Fruit fly (Drosophila melanogaster): ENCODE results near the gene CG7950.

The CG7950 gene

dm6 chr3R:30021559-30022451 lies 34.9 kb upstream of the CG7950 start, which contains the start of gene Mgat2 (continued):
- peak; percentile 89 for TF ChIP-seq hbn (GFP tag; IDR thresholded peaks at IDR 0.05; ENCODE audit: partially characterized antibody)
- TF ChIP-seq pros (GFP tag; optimal IDR thresholded peaks at IDR 0.05), result peak; percentile 62
- no peak for TF ChIP-seq Dip2 (GFP tag; IDR thresholded peaks at IDR 0.05)
- peak; percentile 59 for TF ChIP-seq CG15479 (GFP tag; optimal IDR thresholded peaks at IDR 0.05)
- peak; percentile 44 for TF ChIP-seq CG1603 (tag; optimal IDR thresholded peaks at IDR 0.05)
- TF ChIP-seq CG11398 (GFP tag; optimal IDR thresholded peaks at IDR 0.05), result peak; percentile 31
- TF ChIP-seq CG7839 (tag; optimal IDR thresholded peaks at IDR 0.05), result no peak
- TF ChIP-seq bab2 (GFP tag; optimal IDR thresholded peaks at IDR 0.05), result no peak
- TF ChIP-seq Sox102F (GFP tag; optimal IDR thresholded peaks at IDR 0.05), result no peak
- no peak for TF ChIP-seq NFAT (GFP tag; IDR thresholded peaks at IDR 0.05)
- TF ChIP-seq Antp (GFP tag; optimal IDR thresholded peaks at IDR 0.05), result no peak
- TF ChIP-seq CG13424 (tag; optimal IDR thresholded peaks at IDR 0.05), result peak; percentile 27
- TF ChIP-seq twi (tag; optimal IDR thresholded peaks at IDR 0.05), result peak; percentile 57
- peak; percentile 65 for TF ChIP-seq nom (GFP tag; optimal IDR thresholded peaks at IDR 0.05)
- TF ChIP-seq Side (GFP tag; optimal IDR thresholded peaks at IDR 0.05), result peak; percentile 63
- no peak for TF ChIP-seq Sry-δ (GFP tag; optimal IDR thresholded peaks at IDR 0.05)
- peak; percentile 81; the same call in 2 of the 3 replicates for TF ChIP-seq knrl (GFP tag; IDR thresholded peaks at IDR 0.05; ENCODE audit: partially characterized antibody)
- no peak for TF ChIP-seq dpn (GFP tag; optimal IDR thresholded peaks at IDR 0.05)
- peak; percentile 45 to 61 for TF ChIP-seq Trl (optimal IDR thresholded peaks at IDR 0.05)
- peak; percentile 30 for TF ChIP-seq Trl (GFP tag; optimal IDR thresholded peaks at IDR 0.05)
- no peak for TF ChIP-seq CG1792 (GFP tag; optimal IDR thresholded peaks at IDR 0.05)
- TF ChIP-seq lab (GFP tag; optimal IDR thresholded peaks at IDR 0.05), result peak; percentile 56
- TF ChIP-seq CG10431 (GFP tag; optimal IDR thresholded peaks at IDR 0.05), result peak; percentile 77
- TF ChIP-seq CG10147 (GFP tag; optimal IDR thresholded peaks at IDR 0.05), result peak; percentile 44
- TF ChIP-seq btn (GFP tag; optimal IDR thresholded peaks at IDR 0.05), result no peak
- TF ChIP-seq D19A (tag; optimal IDR thresholded peaks at IDR 0.05), result no peak
- peak; percentile 34 for TF ChIP-seq lbe (GFP tag; optimal IDR thresholded peaks at IDR 0.05)
- TF ChIP-seq Dll (GFP tag; IDR thresholded peaks at IDR 0.05; ENCODE audit: partially characterized antibody), result peak; percentile 96
- TF ChIP-seq CG11695 (GFP tag; IDR thresholded peaks at IDR 0.05), result peak; percentile 30; the same call in 1 of the 3 replicates
- no peak for TF ChIP-seq Poxn (GFP tag; IDR thresholded peaks at IDR 0.05)
- TF ChIP-seq CG34224 (GFP tag; IDR thresholded peaks at IDR 0.05; ENCODE audit: partially characterized antibody), result peak; percentile 97
- TF ChIP-seq ems (GFP tag; optimal IDR thresholded peaks at IDR 0.05), result peak; percentile 11
- TF ChIP-seq Six4 (GFP tag; optimal IDR thresholded peaks at IDR 0.05), result no peak
- no peak for TF ChIP-seq CTCF (GFP tag; optimal IDR thresholded peaks at IDR 0.05)
- TF ChIP-seq Awh (GFP tag; IDR thresholded peaks at IDR 0.05), result peak; percentile 67; the same call in 1 of the 2 replicates
- peak; percentile 44 for TF ChIP-seq CG10267 (tag; optimal IDR thresholded peaks at IDR 0.05)
- no peak for TF ChIP-seq CG14050 (GFP tag; IDR thresholded peaks at IDR 0.05)
- TF ChIP-seq ash1 (GFP tag; optimal IDR thresholded peaks at IDR 0.05), result peak; percentile 62
- TF ChIP-seq CG13123 (GFP tag; optimal IDR thresholded peaks at IDR 0.05), result no peak
- peak; percentile 70 for TF ChIP-seq wek (GFP tag; optimal IDR thresholded peaks at IDR 0.05)
- peak; percentile 24 for TF ChIP-seq pzg (GFP tag; optimal IDR thresholded peaks at IDR 0.05)
- peak; percentile 93 for TF ChIP-seq CG13287 (GFP tag; IDR thresholded peaks at IDR 0.05; ENCODE audit: partially characterized antibody)
- peak; percentile 77 for TF ChIP-seq vnd (GFP tag; IDR thresholded peaks at IDR 0.05; ENCODE audit: partially characterized antibody)
- TF ChIP-seq gce (GFP tag; IDR thresholded peaks at IDR 0.05), result peak; percentile 31; the same call in 1 of the 3 replicates
- peak; percentile 15; the same call in 1 of the 2 replicates for TF ChIP-seq MBD-R2 (GFP tag; IDR thresholded peaks at IDR 0.05)
- TF ChIP-seq jumu (GFP tag; optimal IDR thresholded peaks at IDR 0.05), result no peak
- no peak for TF ChIP-seq CG15696 (tag; optimal IDR thresholded peaks at IDR 0.05)
- no peak; the same call in 2 of the 3 replicates for TF ChIP-seq Aef1 (GFP tag; IDR thresholded peaks at IDR 0.05)
- TF ChIP-seq CG4360 (GFP tag; IDR thresholded peaks at IDR 0.05), result peak; percentile 92
